Fruit fly (Drosophila melanogaster) whole organism, prepupa: ENCODE measurements around the gene CG10116.

Source experiments
- Blimp-1 ChIP-seq: fragments of 200-800 bp; sonication (Bioruptor generic); optimal IDR thresholded peaks from 3 replicates; lab custom pipeline; 2017; ENCODE audit warnings: missing biosample characterization, missing genetic modification characterization, mild to moderate bottlenecking, moderate library complexity, missing genetic modification reagents
- CG10669 ChIP-seq: fragments of 200-800 bp; sonication (Bioruptor generic); optimal IDR thresholded peaks from 3 replicates; lab custom pipeline; 2018; ENCODE audit warnings: missing biosample characterization, mild to moderate bottlenecking, missing genetic modification characterization, moderate library complexity
- CG11762 ChIP-seq: fragments of 200-800 bp; sonication (Bioruptor generic); optimal IDR thresholded peaks from 3 replicates; lab custom pipeline; 2016; ENCODE audit warnings: missing biosample characterization, missing genetic modification characterization; ENCODE audit not compliant: insufficient read depth
- CG11902 ChIP-seq: fragments of 200-800 bp; sonication (Bioruptor generic); optimal IDR thresholded peaks from 3 replicates; lab custom pipeline; 2016; ENCODE audit warnings: missing biosample characterization, missing genetic modification characterization
- CG15336 ChIP-seq: fragments of 200-800 bp; sonication (Bioruptor generic); IDR thresholded peaks from 2 replicates; pipeline ENCODE4 v1.3.6; 2022; ENCODE audit warnings: missing biosample characterization, missing genetic modification characterization
- CG1621 ChIP-seq: fragments of 200-800 bp; sonication (Bioruptor generic); optimal IDR thresholded peaks from 3 replicates; lab custom pipeline; 2018; ENCODE audit warnings: missing biosample characterization, mild to moderate bottlenecking, missing genetic modification characterization
- CG3032 ChIP-seq: fragments of 200-800 bp; optimal IDR thresholded peaks from 2 replicates; lab custom pipeline; 2019; ENCODE audit warnings: missing biosample characterization, mild to moderate bottlenecking, missing genetic modification characterization, moderate library complexity
- CG3919 ChIP-seq: fragments of 200-800 bp; sonication (Bioruptor generic); optimal IDR thresholded peaks from 3 replicates; lab custom pipeline; 2016; ENCODE audit warnings: missing biosample characterization, missing genetic modification characterization
- CG4318 ChIP-seq: fragments of 200-800 bp; sonication (Bioruptor generic); optimal IDR thresholded peaks from 3 replicates; lab custom pipeline; 2017; ENCODE audit warnings: missing biosample characterization, mild to moderate bottlenecking, missing genetic modification characterization
- CG6163 ChIP-seq: fragments of 200-800 bp; sonication (Bioruptor generic); IDR thresholded peaks from 3 replicates; pipeline ENCODE4 v1.3.6; 2022; ENCODE audit warnings: missing biosample characterization, missing genetic modification characterization
- CG6792 ChIP-seq: fragments of 200-800 bp; sonication (Bioruptor generic); optimal IDR thresholded peaks from 3 replicates; lab custom pipeline; 2016; ENCODE audit warnings: missing biosample characterization, missing genetic modification characterization
- CG6808 ChIP-seq: fragments of 200-800 bp; sonication (Bioruptor generic); optimal IDR thresholded peaks from 3 replicates; lab custom pipeline; 2017; ENCODE audit warnings: missing biosample characterization, missing genetic modification characterization, mild to moderate bottlenecking, moderate library complexity, missing genetic modification reagents
- CG6854 ChIP-seq: fragments of 200-800 bp; sonication (Bioruptor generic); optimal IDR thresholded peaks from 2 replicates; lab custom pipeline; 2017; ENCODE audit warnings: missing biosample characterization, mild to moderate bottlenecking, missing genetic modification characterization
- CG8119 ChIP-seq: fragments of 200-800 bp; sonication (Bioruptor generic); IDR thresholded peaks from 3 replicates; pipeline ENCODE4 v1.3.6; 2022; ENCODE audit warnings: missing biosample characterization, missing genetic modification characterization
- CG8632 ChIP-seq: fragments of 200-800 bp; sonication (Bioruptor generic); optimal IDR thresholded peaks from 3 replicates; lab custom pipeline; 2016; ENCODE audit warnings: missing biosample characterization, missing genetic modification characterization
- CG9139 ChIP-seq: fragments of 200-800 bp; sonication (Bioruptor generic); optimal IDR thresholded peaks from 3 replicates; lab custom pipeline; 2017; ENCODE audit warnings: missing biosample characterization, mild to moderate bottlenecking, missing genetic modification characterization
- Eip78C ChIP-seq: fragments of 200-800 bp; sonication (Bioruptor generic); peaks from one replicate; lab custom pipeline; 2016; ENCODE audit warnings: missing biosample characterization, missing genetic modification characterization
- Eip93F ChIP-seq: fragments of 200-800 bp; sonication (Bioruptor generic); optimal IDR thresholded peaks from 2 replicates; lab custom pipeline; 2016; ENCODE audit warnings: missing biosample characterization, mild to moderate bottlenecking, missing genetic modification characterization
- Ets96B ChIP-seq: fragments of 200-800 bp; optimal IDR thresholded peaks from 2 replicates; lab custom pipeline; 2019; ENCODE audit warnings: missing biosample characterization, mild to moderate bottlenecking, missing genetic modification characterization, moderate library complexity
- Gug ChIP-seq: fragments of 200-800 bp; sonication (Bioruptor generic); IDR thresholded peaks from 2 replicates; pipeline ENCODE4 v1.3.6; 2022; ENCODE audit warnings: missing biosample characterization, missing genetic modification characterization
- Hr39 ChIP-seq: fragments of 200-800 bp; sonication (Bioruptor generic); optimal IDR thresholded peaks from 2 replicates; lab custom pipeline; 2016; ENCODE audit warnings: missing biosample characterization, missing genetic modification characterization
- Met ChIP-seq: fragments of 200-800 bp; sonication (Bioruptor generic); optimal IDR thresholded peaks from 3 replicates; lab custom pipeline; 2016; ENCODE audit warnings: missing biosample characterization, missing genetic modification characterization
- Sox15 ChIP-seq: fragments of 200-800 bp; sonication (Bioruptor generic); optimal IDR thresholded peaks from 3 replicates; lab custom pipeline; 2016; ENCODE audit warnings: missing biosample characterization, missing genetic modification characterization
- achi ChIP-seq: fragments of 200-800 bp; sonication (Bioruptor generic); optimal IDR thresholded peaks from 3 replicates; lab custom pipeline; 2016; ENCODE audit warnings: missing biosample characterization, missing genetic modification characterization
- dac ChIP-seq: fragments of 200-800 bp; sonication (Bioruptor generic); optimal IDR thresholded peaks from 2 replicates; lab custom pipeline; 2017; ENCODE audit warnings: missing biosample characterization, mild to moderate bottlenecking, missing genetic modification characterization
- dsx ChIP-seq: fragments of 200-800 bp; optimal IDR thresholded peaks from 3 replicates; lab custom pipeline; 2019; ENCODE audit warnings: missing biosample characterization, mild to moderate bottlenecking, missing genetic modification characterization, moderate library complexity; ENCODE audit not compliant: poor library complexity, severe bottlenecking
- eg ChIP-seq: fragments of 200-800 bp; sonication (Bioruptor generic); IDR thresholded peaks from 3 replicates; pipeline ENCODE4 v1.3.6; 2022; ENCODE audit warnings: missing biosample characterization, missing genetic modification characterization
- fd59A ChIP-seq: fragments of 200-800 bp; sonication (Bioruptor generic); optimal IDR thresholded peaks from 2 replicates; lab custom pipeline; 2017; ENCODE audit warnings: missing biosample characterization, mild to moderate bottlenecking, missing genetic modification characterization, missing genetic modification reagents
- net ChIP-seq: fragments of 200-800 bp; sonication (Bioruptor generic); optimal IDR thresholded peaks from 3 replicates; lab custom pipeline; 2016; ENCODE audit warnings: missing biosample characterization, missing genetic modification characterization
- salr ChIP-seq, 2 experiments: fragments of 200-800 bp; sonication (Bioruptor generic); optimal IDR thresholded peaks; 3 replicates each; lab custom pipeline; 2016 to 2018; ENCODE audit warnings: missing biosample characterization in 2 of 2, missing genetic modification characterization in 2 of 2, mild to moderate bottlenecking in 1 of 2
- spab ChIP-seq: fragments of 200-800 bp; sonication (Bioruptor generic); optimal IDR thresholded peaks from 2 replicates; lab custom pipeline; 2017; ENCODE audit warnings: missing biosample characterization, mild to moderate bottlenecking, missing genetic modification characterization, missing genetic modification reagents
- ss ChIP-seq, 2 experiments: fragments of 200-800 bp; sonication (Bioruptor generic); optimal IDR thresholded peaks; 2 replicates in 1 of 2; 3 replicates in 1 of 2; lab custom pipeline; 2017 to 2018; ENCODE audit warnings: mild to moderate bottlenecking in 2 of 2, missing biosample characterization in 2 of 2, missing genetic modification characterization in 2 of 2, moderate library complexity in 1 of 2
- topi ChIP-seq: fragments of 200-800 bp; sonication (Bioruptor generic); optimal IDR thresholded peaks from 3 replicates; lab custom pipeline; 2016; ENCODE audit warnings: missing biosample characterization, missing genetic modification characterization

CG10116 gene

DNA sequence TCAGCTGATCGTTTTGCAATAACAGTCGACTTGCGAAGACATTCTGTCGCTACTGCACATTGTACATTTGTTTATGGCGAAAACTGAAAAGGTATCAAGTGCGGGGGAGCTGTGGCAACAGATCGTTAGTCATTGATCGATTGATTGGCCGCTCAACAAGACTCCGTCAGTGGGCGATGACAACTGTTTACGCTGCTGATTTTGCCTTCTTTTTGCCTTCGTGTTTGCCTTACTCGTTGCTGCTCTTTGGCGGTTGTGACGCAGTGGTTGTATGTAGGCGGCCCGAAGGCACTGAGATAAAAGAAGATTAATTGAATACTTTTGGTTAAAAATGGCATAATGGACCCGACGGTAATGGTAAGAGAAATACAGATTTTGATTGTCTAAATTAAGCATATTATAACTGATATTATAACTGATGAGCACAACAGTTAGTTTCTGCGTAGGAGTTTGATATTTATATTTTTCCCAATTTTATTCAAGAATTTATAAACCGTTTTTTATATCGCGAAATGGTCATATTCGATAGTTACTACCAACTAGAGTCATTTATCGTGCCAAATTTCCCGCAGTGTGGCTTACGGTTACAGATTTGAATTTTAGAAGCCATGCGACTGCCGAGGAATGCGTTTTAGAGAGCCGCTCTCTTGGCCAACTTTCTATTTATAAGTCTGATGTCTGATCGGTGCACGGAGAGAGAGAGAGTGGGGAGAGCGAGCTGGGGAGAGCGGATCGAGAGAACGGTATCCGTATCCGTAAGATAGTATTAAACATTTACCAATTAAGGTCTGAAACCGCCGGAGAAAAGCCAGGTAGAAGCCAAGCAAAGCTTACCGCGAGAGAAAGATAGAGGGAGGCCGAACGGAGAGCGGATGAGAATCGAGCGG, 19.8 kb upstream of the CG10116 start (continued):
- peak; percentile 93 for TF ChIP-seq CG3919 (GFP tag; lab: Kevin White, UChicago)
- peak; percentile 95 for TF ChIP-seq achi (GFP tag; lab: Kevin White, UChicago)
- TF ChIP-seq CG6163 (GFP tag; lab: Robert Waterston, UW): peak; percentile 92
- peak; percentile 76 for TF ChIP-seq Hr39 (GFP tag; lab: Kevin White, UChicago)
- TF ChIP-seq CG6854: no peak
- peak; percentile 91 for TF ChIP-seq topi
- peak; percentile 89 for TF ChIP-seq CG10669 (GFP tag; lab: Kevin White, UChicago)
- TF ChIP-seq net (GFP tag; lab: Kevin White, UChicago): peak; percentile 95
- TF ChIP-seq dac: peak; percentile 88
- peak; percentile 80 for TF ChIP-seq Sox15 (GFP tag; lab: Kevin White, UChicago)
- peak; percentile 93 for TF ChIP-seq spab (GFP tag; lab: Kevin White, UChicago)
- peak; percentile 94 for TF ChIP-seq CG4318 (GFP tag; lab: Kevin White, UChicago)
- TF ChIP-seq Met (GFP tag; lab: Kevin White, UChicago): peak; percentile 90
- peak; percentile 90 for TF ChIP-seq Ets96B (tag; lab: Kevin White, UChicago)
- TF ChIP-seq Eip93F (GFP tag; lab: Kevin White, UChicago): peak; percentile 63
- peak; percentile 90 for TF ChIP-seq ss (GFP tag; optimal IDR thresholded peaks at IDR 0.05; lab: Kevin White, UChicago)
- TF ChIP-seq dsx (GFP tag; lab: Kevin White, UChicago): peak; percentile 88
- TF ChIP-seq Blimp-1 (GFP tag; lab: Kevin White, UChicago): peak; percentile 45
- TF ChIP-seq fd59A (GFP tag; lab: Kevin White, UChicago): peak; percentile 93
- TF ChIP-seq CG6792 (GFP tag; lab: Kevin White, UChicago): peak; percentile 91
- peak; percentile 77 to 98 for TF ChIP-seq salr (GFP tag; optimal IDR thresholded peaks at IDR 0.05; lab: Kevin White, UChicago)
- TF ChIP-seq CG8632 (GFP tag; lab: Kevin White, UChicago): peak; percentile 90
- TF ChIP-seq CG6808 (GFP tag; lab: Kevin White, UChicago): peak; percentile 90
- TF ChIP-seq CG11762 (GFP tag; lab: Kevin White, UChicago): peak; percentile 92
- peak; percentile 55 for TF ChIP-seq CG9139 (GFP tag; lab: Kevin White, UChicago)
- TF ChIP-seq CG11902: peak; percentile 77
- TF ChIP-seq CG3032 (tag; lab: Kevin White, UChicago): peak; percentile 92

DNA sequence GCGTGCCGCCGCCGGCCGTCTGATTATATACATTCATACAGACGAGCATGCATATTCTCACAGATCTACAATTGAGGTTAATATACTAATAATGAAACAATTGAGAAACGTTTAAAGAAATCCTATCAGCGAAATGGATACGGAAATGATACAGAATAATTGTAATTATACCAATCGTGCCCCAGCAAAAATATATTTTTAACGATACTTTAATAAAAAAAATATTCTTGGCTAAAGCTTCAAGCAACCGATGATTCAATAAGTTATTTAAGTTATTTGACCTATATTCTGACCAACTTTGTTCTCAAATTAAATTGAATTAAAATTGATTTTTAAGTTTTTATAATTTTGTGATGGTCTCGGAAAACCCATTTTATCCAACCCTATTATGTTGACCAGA, 19.0 kb upstream of the CG10116 start:
- TF ChIP-seq Eip78C (GFP tag; lab: Kevin White, UChicago) (peak; percentile 85), CG10669 (GFP tag; lab: Kevin White, UChicago) (no peak), CG11902 (peak; percentile 0), CG3919 (GFP tag; lab: Kevin White, UChicago) (no peak), CG8119 (GFP tag; lab: Robert Waterston, UW) (0 out of 3 replicates have a peak, but pooled peaks have one; percentile 11), eg (peak; percentile 38; the same call in 2 of the 3 replicates), Gug (GFP tag; lab: Robert Waterston, UW) (peak; percentile 27; the same call in 1 of the 2 replicates), CG15336 (GFP tag; lab: Robert Waterston, UW) (peak; percentile 59)
- TF ChIP-seq, all 60 proteins: peak for 6

DNA sequence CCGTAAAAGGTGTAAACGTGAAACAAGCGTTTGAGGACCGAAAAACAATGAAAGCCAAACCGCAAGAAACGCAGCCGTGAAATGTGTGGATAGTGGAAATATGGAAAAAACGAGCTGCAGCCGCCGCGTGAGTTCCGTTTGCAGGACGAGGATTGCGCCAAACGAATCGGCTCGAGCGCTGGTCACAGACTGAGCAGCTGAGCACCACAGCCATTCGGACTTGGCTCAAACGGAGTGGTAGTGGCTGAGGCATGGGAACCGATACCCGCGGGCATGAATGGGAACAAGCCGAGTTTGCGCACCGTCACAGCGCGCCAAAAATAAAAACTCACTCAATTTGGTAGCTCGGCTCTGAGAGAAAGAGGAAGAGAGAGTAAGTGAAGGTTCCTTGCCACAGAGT, 17.6 kb upstream of the CG10116 start, which contains the start of gene CG10089:
CG10089 (minus strand) TSS at position 181 of the 400 bp plus-strand sequence.
- no peak for TF ChIP-seq CG1621 (tag; lab: Kevin White, UChicago)
- TF ChIP-seq Eip78C (GFP tag; lab: Kevin White, UChicago): peak; percentile 31
